Worm (Caenorhabditis elegans) whole organism, L1 larva: ENCODE measurements around the gene W05B10.4.

ENCODE experiments used
- C04F5.9 ChIP-seq: sonication (generic microtip); optimal IDR thresholded peaks from 2 replicates; lab custom pipeline; 2016; ENCODE audit warnings: missing genetic modification characterization, missing compliant biosample characterization
- C16A3.4 ChIP-seq: fragments of 150-350 bp; optimal IDR thresholded peaks from 2 replicates; lab custom pipeline; 2014; ENCODE audit warnings: missing biosample characterization, missing genetic modification characterization
- F16B12.6 ChIP-seq: fragments of 150-350 bp; optimal IDR thresholded peaks from 2 replicates; lab custom pipeline; 2014; ENCODE audit warnings: missing biosample characterization, missing genetic modification characterization
- Y116A8C.19 ChIP-seq: sonication (generic microtip); optimal IDR thresholded peaks from 2 replicates; lab custom pipeline; 2016; ENCODE audit warnings: missing compliant biosample characterization, missing genetic modification characterization, borderline replicate concordance
- alr-1 ChIP-seq: fragments of 200-800 bp; sonication (Bioruptor generic); optimal IDR thresholded peaks from 2 replicates; lab custom pipeline; 2018; ENCODE audit warnings: borderline replicate concordance, mild to moderate bottlenecking, missing genetic modification characterization, missing compliant biosample characterization
- ama-1 ChIP-seq: fragments of 150-350 bp; optimal IDR thresholded peaks from 2 replicates; lab custom pipeline; 2014
- blmp-1 ChIP-seq: fragments of 150-350 bp; optimal IDR thresholded peaks from 2 replicates; lab custom pipeline; 2014; ENCODE audit warnings: missing biosample characterization, missing genetic modification characterization
- ceh-63 ChIP-seq: fragments of 200-800 bp; sonication (Bioruptor generic); optimal IDR thresholded peaks from 2 replicates; lab custom pipeline; 2018; ENCODE audit warnings: mild to moderate bottlenecking, missing genetic modification characterization, missing compliant biosample characterization
- ceh-8 ChIP-seq: fragments of 200-800 bp; sonication (Bioruptor generic); optimal IDR thresholded peaks from 2 replicates; lab custom pipeline; 2018; ENCODE audit warnings: mild to moderate bottlenecking, missing genetic modification characterization, moderate library complexity, missing compliant biosample characterization
- ceh-88 ChIP-seq: fragments of 200-800 bp; sonication (Bioruptor generic); IDR thresholded peaks from 2 replicates; pipeline ENCODE4 v1.3.6; 2022; ENCODE audit warnings: missing genetic modification characterization, missing compliant biosample characterization
- ces-1 ChIP-seq: fragments of 150-350 bp; optimal IDR thresholded peaks from 2 replicates; lab custom pipeline; 2014; ENCODE audit warnings: missing biosample characterization, missing genetic modification reagents, missing genetic modification characterization
- dpl-1 ChIP-seq, 3 experiments: fragments of 150-350 bp in 2 of 3; sonication (generic microtip) in 1 of 3; optimal IDR thresholded peaks; 2 replicates each; lab custom pipeline; 2014 to 2017; ENCODE audit warnings: missing biosample characterization in 3 of 3, missing genetic modification characterization in 3 of 3, missing genetic modification reagents in 3 of 3
- dsc-1 ChIP-seq: sonication (generic microtip); optimal IDR thresholded peaks from 2 replicates; lab custom pipeline; 2016; ENCODE audit warnings: mild to moderate bottlenecking, missing genetic modification characterization, missing compliant biosample characterization
- efl-1 ChIP-seq, 4 experiments: fragments of 150-350 bp; optimal IDR thresholded peaks in 3 of 4; peaks in 1 of 4; 1 replicate in 1 of 4; 2 replicates in 3 of 4; lab custom pipeline; 2014; ENCODE audit warnings: missing biosample characterization in 2 of 4, missing genetic modification characterization in 2 of 4, missing genetic modification reagents in 2 of 4
- efl-3 ChIP-seq: fragments of 200-800 bp; sonication (Bioruptor generic); optimal IDR thresholded peaks from 2 replicates; lab custom pipeline; 2018; ENCODE audit warnings: mild to moderate bottlenecking, missing genetic modification characterization, missing compliant biosample characterization
- ets-5 ChIP-seq: fragments of 200-800 bp; sonication (Bioruptor generic); IDR thresholded peaks from 2 replicates; pipeline ENCODE4 v1.3.6; 2022; ENCODE audit warnings: missing genetic modification characterization, missing compliant biosample characterization
- fkh-10 ChIP-seq: sonication (generic microtip); optimal IDR thresholded peaks from 2 replicates; lab custom pipeline; 2017; ENCODE audit warnings: missing biosample characterization, missing genetic modification reagents, missing genetic modification characterization
- fkh-8 ChIP-seq: sonication (generic microtip); optimal IDR thresholded peaks from 2 replicates; lab custom pipeline; 2016; ENCODE audit warnings: mild to moderate bottlenecking, missing genetic modification characterization, missing compliant biosample characterization
- fos-1 ChIP-seq: fragments of 150-350 bp; optimal IDR thresholded peaks from 2 replicates; lab custom pipeline; 2014; ENCODE audit warnings: missing biosample characterization, missing genetic modification characterization
- grh-1 ChIP-seq: fragments of 200-800 bp; sonication (Bioruptor generic); IDR thresholded peaks from 2 replicates; pipeline ENCODE4 v1.3.6; 2022; ENCODE audit warnings: missing genetic modification reagents, missing genetic modification characterization, missing compliant biosample characterization
- hpl-2 ChIP-seq: fragments of 150-350 bp; optimal IDR thresholded peaks from 2 replicates; lab custom pipeline; 2014; ENCODE audit warnings: missing biosample characterization, missing genetic modification reagents, missing genetic modification characterization
- irx-1 ChIP-seq: sonication (generic microtip); optimal IDR thresholded peaks from 2 replicates; lab custom pipeline; 2016; ENCODE audit warnings: missing genetic modification characterization, missing compliant biosample characterization
- isw-1 ChIP-seq: fragments of 200-800 bp; sonication (Bioruptor generic); IDR thresholded peaks from 2 replicates; pipeline ENCODE4 v1.3.6; 2022; ENCODE audit warnings: missing genetic modification characterization, missing compliant biosample characterization
- lin-15B ChIP-seq: fragments of 150-350 bp; sonication (generic microtip); optimal IDR thresholded peaks from 3 replicates; lab custom pipeline; 2014; ENCODE audit warnings: missing biosample characterization, missing genetic modification characterization
- lin-35 ChIP-seq, 2 experiments: fragments of 150-350 bp; optimal IDR thresholded peaks; 2 replicates each; lab custom pipeline; 2014; ENCODE audit warnings: missing biosample characterization in 2 of 2, missing genetic modification characterization in 2 of 2, missing genetic modification reagents in 2 of 2
- lin-39 ChIP-seq: fragments of 150-350 bp; optimal IDR thresholded peaks from 2 replicates; lab custom pipeline; 2014; ENCODE audit warnings: missing biosample characterization, missing genetic modification reagents, missing genetic modification characterization
- mdl-1 ChIP-seq, 2 experiments: fragments of 150-350 bp; optimal IDR thresholded peaks; 2 replicates each; lab custom pipeline; 2014 to 2017; ENCODE audit warnings: missing biosample characterization in 2 of 2, missing genetic modification characterization in 2 of 2, inconsistent platforms in 1 of 2
- mef-2 ChIP-seq: fragments of 150-350 bp; optimal IDR thresholded peaks from 2 replicates; lab custom pipeline; 2014; ENCODE audit warnings: missing biosample characterization, missing genetic modification characterization
- nhr-11 ChIP-seq: fragments of 150-350 bp; optimal IDR thresholded peaks from 2 replicates; lab custom pipeline; 2014; ENCODE audit warnings: missing biosample characterization, missing genetic modification characterization
- nhr-12 ChIP-seq: sonication (generic microtip); optimal IDR thresholded peaks from 2 replicates; lab custom pipeline; 2017; ENCODE audit warnings: missing biosample characterization, missing genetic modification characterization
- nhr-19 ChIP-seq: fragments of 200-800 bp; sonication (Bioruptor generic); conservative IDR thresholded peaks from 2 replicates; pipeline ENCODE4 v1.3.6; 2022; ENCODE audit warnings: missing genetic modification characterization, missing compliant biosample characterization
- nhr-237 ChIP-seq: fragments of 150-350 bp; optimal IDR thresholded peaks from 2 replicates; lab custom pipeline; 2014; ENCODE audit warnings: missing biosample characterization, missing genetic modification characterization
- nhr-28 ChIP-seq: fragments of 150-350 bp; optimal IDR thresholded peaks from 2 replicates; lab custom pipeline; 2014; ENCODE audit warnings: missing biosample characterization, missing genetic modification characterization
- nhr-47 ChIP-seq: sonication (generic microtip); optimal IDR thresholded peaks from 2 replicates; lab custom pipeline; 2016; ENCODE audit warnings: mild to moderate bottlenecking, missing genetic modification characterization, moderate library complexity, missing compliant biosample characterization
- nhr-77 ChIP-seq: fragments of 150-350 bp; optimal IDR thresholded peaks from 2 replicates; lab custom pipeline; 2014; ENCODE audit warnings: missing biosample characterization, missing genetic modification characterization
- nhr-84 ChIP-seq: sonication (generic microtip); optimal IDR thresholded peaks from 2 replicates; lab custom pipeline; 2017; ENCODE audit warnings: missing biosample characterization, missing genetic modification characterization
- nhr-85 ChIP-seq: sonication (generic microtip); peaks from one replicate; lab custom pipeline; 2016; ENCODE audit warnings: missing genetic modification characterization, inconsistent platforms, missing compliant biosample characterization
- nhr-90 ChIP-seq: sonication (generic microtip); optimal IDR thresholded peaks from 2 replicates; lab custom pipeline; 2016; ENCODE audit warnings: mild to moderate bottlenecking, missing genetic modification characterization, missing compliant biosample characterization; ENCODE audit not compliant: poor library complexity
- pag-3 ChIP-seq: sonication (generic microtip); optimal IDR thresholded peaks from 2 replicates; lab custom pipeline; 2017; ENCODE audit warnings: missing genetic modification characterization, mild to moderate bottlenecking, missing compliant biosample characterization, antibody characterized with exemption, borderline replicate concordance; ENCODE audit not compliant: insufficient read depth
- pqm-1 ChIP-seq: sonication (generic microtip); optimal IDR thresholded peaks from 3 replicates; lab custom pipeline; 2017; ENCODE audit warnings: missing biosample characterization, missing genetic modification characterization
- rnt-1 ChIP-seq: sonication (generic microtip); optimal IDR thresholded peaks from 2 replicates; lab custom pipeline; 2016; ENCODE audit warnings: mild to moderate bottlenecking, missing genetic modification characterization, moderate library complexity, missing compliant biosample characterization
- snpc-4 ChIP-seq: fragments of 150-350 bp; optimal IDR thresholded peaks from 2 replicates; lab custom pipeline; 2014; ENCODE audit warnings: missing biosample characterization, missing genetic modification characterization
- snu-23 ChIP-seq: sonication (generic microtip); optimal IDR thresholded peaks from 2 replicates; lab custom pipeline; 2016; ENCODE audit warnings: missing genetic modification characterization, missing compliant biosample characterization
- sox-4 ChIP-seq: sonication (generic microtip); optimal IDR thresholded peaks from 2 replicates; lab custom pipeline; 2016; ENCODE audit warnings: missing genetic modification characterization, missing compliant biosample characterization
- sptf-1 ChIP-seq: fragments of 150-350 bp; optimal IDR thresholded peaks from 2 replicates; lab custom pipeline; 2014; ENCODE audit warnings: missing biosample characterization, missing genetic modification characterization
- sup-37 ChIP-seq: fragments of 200-800 bp; sonication (Bioruptor generic); optimal IDR thresholded peaks from 2 replicates; lab custom pipeline; 2018; ENCODE audit warnings: mild to moderate bottlenecking, missing genetic modification characterization, missing compliant biosample characterization
- tlp-1 ChIP-seq: fragments of 150-350 bp; optimal IDR thresholded peaks from 2 replicates; lab custom pipeline; 2014; ENCODE audit warnings: missing biosample characterization, missing genetic modification characterization
- unc-62 ChIP-seq: fragments of 150-350 bp; optimal IDR thresholded peaks from 2 replicates; lab custom pipeline; 2014; ENCODE audit warnings: missing biosample characterization, missing genetic modification reagents, missing genetic modification characterization
- unc-86 ChIP-seq: sonication (generic microtip); optimal IDR thresholded peaks from 2 replicates; lab custom pipeline; 2016; ENCODE audit warnings: missing genetic modification characterization, missing compliant biosample characterization
- xbp-1 ChIP-seq: sonication (generic microtip); optimal IDR thresholded peaks from 2 replicates; lab custom pipeline; 2016; ENCODE audit warnings: missing genetic modification characterization, missing compliant biosample characterization
- zag-1 ChIP-seq: fragments of 150-350 bp; optimal IDR thresholded peaks from 2 replicates; lab custom pipeline; 2014; ENCODE audit warnings: missing biosample characterization, missing genetic modification characterization
- zip-4 ChIP-seq: fragments of 200-800 bp; sonication (Bioruptor generic); optimal IDR thresholded peaks from 2 replicates; lab custom pipeline; 2018; ENCODE audit warnings: mild to moderate bottlenecking, missing genetic modification characterization, moderate library complexity, missing compliant biosample characterization
- ztf-11 ChIP-seq, 2 experiments: sonication (generic microtip); optimal IDR thresholded peaks; 2 replicates each; lab custom pipeline; 2016 to 2017; ENCODE audit warnings: missing genetic modification characterization in 2 of 2, missing biosample characterization in 1 of 2, missing compliant biosample characterization in 1 of 2

W05B10.4 gene

ce11 chrV:12637238-12637690, 30.8 kb upstream of the W05B10.4 start, which contains the start of gene F56H9.2:
F56H9.2 (plus strand) TSS chrV:12637663.
- TF ChIP-seq sox-4 (tag; lab: Kevin White, UChicago) (no peak), tlp-1 (no peak), C16A3.4 (tag; lab: Kevin White, UChicago) (peak; percentile 41), efl-1 (optimal IDR thresholded peaks at IDR 0.05; lab: Kevin White, UChicago) (peak; percentile 44 to 46), efl-1 (GFP tag; optimal IDR thresholded peaks at IDR 0.05 in 1 of 2; lab: Kevin White, UChicago) (peak; percentile 14 to 92), nhr-84 (tag; lab: Kevin White, UChicago) (no peak), ama-1 (lab: Kevin White, UChicago) (peak; percentile 36), sup-37 (GFP tag; lab: Kevin White, UChicago) (peak; percentile 24), snpc-4 (tag; lab: Kevin White, UChicago) (no peak), nhr-28 (tag; lab: Kevin White, UChicago) (no peak), isw-1 (GFP tag; lab: Robert Waterston, UW) (0 out of 2 replicates have a peak, but pooled peaks have one; percentile 2), Y116A8C.19 (tag; lab: Kevin White, UChicago) (no peak), alr-1 (tag; lab: Kevin White, UChicago) (no peak), ceh-63 (GFP tag; lab: Kevin White, UChicago) (no peak), grh-1 (peak; percentile 69), mef-2 (tag; lab: Kevin White, UChicago) (peak; percentile 26), lin-39 (tag; lab: Kevin White, UChicago) (peak; percentile 10), fkh-10 (GFP tag; lab: Kevin White, UChicago) (no peak), dpl-1 (GFP tag; optimal IDR thresholded peaks at IDR 0.05; lab: Kevin White, UChicago) (peak; percentile 24 to 34 (median 29)), rnt-1 (peak; percentile 88), zag-1 (tag; lab: Kevin White, UChicago) (no peak), F16B12.6 (tag; lab: Kevin White, UChicago) (no peak), xbp-1 (peak; percentile 61), ceh-8 (GFP tag; lab: Kevin White, UChicago) (no peak), ets-5 (GFP tag; lab: Robert Waterston, UW) (no peak), nhr-237 (no peak), nhr-47 (tag; lab: Kevin White, UChicago) (peak; percentile 70), nhr-11 (no peak), ceh-88 (no peak), unc-62 (GFP tag; lab: Kevin White, UChicago) (no peak), nhr-90 (tag; lab: Kevin White, UChicago) (peak; percentile 81), lin-35 (GFP tag; optimal IDR thresholded peaks at IDR 0.05; lab: Kevin White, UChicago) (peak; percentile 43 to 83), nhr-85 (tag; lab: Kevin White, UChicago) (peak; percentile 98), unc-86 (peak; percentile 46), fkh-8 (no peak), efl-3 (GFP tag; lab: Kevin White, UChicago) (no peak), snu-23 (GFP tag; lab: Kevin White, UChicago) (no peak), pag-3 (tag; lab: Kevin White, UChicago) (no peak), nhr-77 (tag; lab: Kevin White, UChicago) (peak; percentile 58), pqm-1 (tag; lab: Kevin White, UChicago) (peak; percentile 42), sptf-1 (no peak), ces-1 (GFP tag; lab: Kevin White, UChicago) (no peak), nhr-19 (GFP tag; lab: Robert Waterston, UW) (peak; percentile 94), hpl-2 (GFP tag; lab: Kevin White, UChicago) (no peak), C04F5.9 (no peak), ztf-11 (tag; optimal IDR thresholded peaks at IDR 0.05; lab: Kevin White, UChicago) (peak in 1 of 2 experiments; percentile 27), nhr-12 (no peak), blmp-1 (tag; lab: Kevin White, UChicago) (peak; percentile 76), mdl-1 (tag; optimal IDR thresholded peaks at IDR 0.05; lab: Kevin White, UChicago) (peak in 1 of 2 experiments; percentile 96), irx-1 (tag; lab: Kevin White, UChicago) (peak; percentile 59), fos-1 (peak; percentile 13), dsc-1 (peak; percentile 82), zip-4 (no peak), lin-15B (tag; lab: Kevin White, UChicago) (no peak)
